Fruit fly (Drosophila melanogaster): ENCODE results near the gene CG15186.

DNA sequence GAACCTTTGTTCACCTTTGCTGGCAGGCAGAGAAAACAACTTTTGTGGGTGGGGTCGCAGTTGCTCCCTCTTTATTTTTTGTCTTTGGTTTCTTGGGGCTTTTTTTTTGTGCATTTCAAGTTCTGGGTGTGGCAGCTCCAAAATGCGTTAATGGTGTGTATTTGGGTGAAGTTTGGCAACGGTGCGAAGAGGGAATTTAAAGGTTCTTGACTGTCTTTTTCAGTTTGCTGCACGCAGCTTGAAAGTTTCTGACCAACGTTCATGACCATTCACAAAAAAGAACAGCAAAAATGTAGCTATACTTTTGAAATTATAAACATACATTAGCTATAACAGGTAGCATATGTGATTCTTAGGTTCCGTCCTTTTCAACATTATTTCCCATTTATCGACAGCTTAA lies 45.8 kb upstream of the CG15186 start:
- TF ChIP-seq psq (optimal IDR thresholded peaks at IDR 0.05) (no peak), Sin3A (optimal IDR thresholded peaks at IDR 0.05) (no peak)

Measured in Kc167 (cell line).